Fruit fly (Drosophila melanogaster): Measurements from ENCODE around the gene CG12071.
A peak's percentile ranks its signal among the peaks of the same experiment; 100 is the strongest.

Gene CG12071

dm6 chr3R:30883403-30883802, 2.6 kb upstream of the CG12071 start, which contains the start of gene CG15547:
CG15547 (minus strand) TSS chr3R:30883503.
- TF ChIP-seq CG13894 (tag; optimal IDR thresholded peaks at IDR 0.05) (no peak), croc (GFP tag; conservative IDR thresholded peaks at IDR 0.05) (no peak), ssp (GFP tag; IDR thresholded peaks at IDR 0.05) (no peak), en (GFP tag; optimal IDR thresholded peaks at IDR 0.05) (no peak), CG17359 (tag; optimal IDR thresholded peaks at IDR 0.05) (no peak), ems (GFP tag; optimal IDR thresholded peaks at IDR 0.05) (no peak), mam (GFP tag; optimal IDR thresholded peaks at IDR 0.05) (no peak), CG32532 (GFP tag; IDR thresholded peaks at IDR 0.05) (no peak), Antp (GFP tag; optimal IDR thresholded peaks at IDR 0.05) (no peak), CG8290 (GFP tag; optimal IDR thresholded peaks at IDR 0.05) (no peak), CG8290 (tag; optimal IDR thresholded peaks at IDR 0.05) (no peak), ranshi (GFP tag; IDR thresholded peaks at IDR 0.05) (no peak), CG33213 (GFP tag; optimal IDR thresholded peaks at IDR 0.05) (no peak), chinmo (GFP tag; IDR thresholded peaks at IDR 0.05; ENCODE audit: partially characterized antibody) (no peak), CG31365 (tag; optimal IDR thresholded peaks at IDR 0.05) (no peak), CG7928 (GFP tag; optimal IDR thresholded peaks at IDR 0.05) (no peak), dmrt99B (tag; optimal IDR thresholded peaks at IDR 0.05) (no peak), pan (optimal IDR thresholded peaks at IDR 0.05) (no peak), pan (GFP tag; optimal IDR thresholded peaks at IDR 0.05 in 1 of 2, IDR thresholded peaks at IDR 0.05 in 1 of 2) (no peak), Poxn (GFP tag; IDR thresholded peaks at IDR 0.05) (no peak), CG4617 (GFP tag; optimal IDR thresholded peaks at IDR 0.05; ENCODE audit: borderline replicate concordance) (no peak), CG1832 (GFP tag; optimal IDR thresholded peaks at IDR 0.05) (no peak)

- TF ChIP-seq schlank (tag; optimal IDR thresholded peaks at IDR 0.05) (no peak), ap (GFP tag; IDR thresholded peaks at IDR 0.05) (no peak), pho (GFP tag; optimal IDR thresholded peaks at IDR 0.05) (no peak), CG11560 (tag; IDR thresholded peaks at IDR 0.05) (no peak), CG6272 (GFP tag; IDR thresholded peaks at IDR 0.05) (no peak), CG34224 (GFP tag; IDR thresholded peaks at IDR 0.05; ENCODE audit: partially characterized antibody) (peak; percentile 21; the same call in 1 of the 3 replicates), CG17385 (GFP tag; optimal IDR thresholded peaks at IDR 0.05) (peak; percentile 70), ham (GFP tag; IDR thresholded peaks at IDR 0.05) (no peak), CG9932 (GFP tag; IDR thresholded peaks at IDR 0.05) (0 out of 2 replicates have a peak, but pooled peaks have one; percentile 11), ara (GFP tag; IDR thresholded peaks at IDR 0.05) (no peak), CG1832 (GFP tag; optimal IDR thresholded peaks at IDR 0.05) (no peak), Med (GFP tag) (peak; percentile 10), CG2712 (tag; optimal IDR thresholded peaks at IDR 0.05) (peak; percentile 21), CG8281 (tag; optimal IDR thresholded peaks at IDR 0.05) (no peak), Fer1 (GFP tag; optimal IDR thresholded peaks at IDR 0.05) (no peak), nerfin-1 (tag; optimal IDR thresholded peaks at IDR 0.05) (peak; percentile 95), Deaf1 (tag; optimal IDR thresholded peaks at IDR 0.05) (peak; percentile 16), Adf1 (GFP tag; IDR thresholded peaks at IDR 0.05) (peak; percentile 95), CG18619 (GFP tag; optimal IDR thresholded peaks at IDR 0.05) (no peak), CG9817 (tag; optimal IDR thresholded peaks at IDR 0.05) (no peak), z (GFP tag; IDR thresholded peaks at IDR 0.05) (peak; percentile 85), unc-4 (GFP tag; IDR thresholded peaks at IDR 0.05; ENCODE audit: partially characterized antibody) (0 out of 2 replicates have a peak, but pooled peaks have one; percentile 19), Sox102F (GFP tag; optimal IDR thresholded peaks at IDR 0.05) (no peak), nerfin-2 (GFP tag; IDR thresholded peaks at IDR 0.05; ENCODE audit: partially characterized antibody) (no peak), CG1603 (tag; optimal IDR thresholded peaks at IDR 0.05) (no peak), CG4360 (GFP tag; IDR thresholded peaks at IDR 0.05) (no peak), sc (optimal IDR thresholded peaks at IDR 0.05) (no peak), sc (GFP tag; optimal IDR thresholded peaks at IDR 0.05) (no peak), bcd (GFP tag; optimal IDR thresholded peaks at IDR 0.05) (no peak), chinmo (GFP tag; IDR thresholded peaks at IDR 0.05; ENCODE audit: partially characterized antibody) (0 out of 4 replicates have a peak, but pooled peaks have one; percentile 9), C15 (GFP tag; IDR thresholded peaks at IDR 0.05) (no peak), CG17186 (GFP tag; optimal IDR thresholded peaks at IDR 0.05) (no peak)
Observed at dm6 chr3R:30880024-30880423, 803 bp downstream of the CG12071 start.
